Worm (Caenorhabditis elegans) whole organism, midembryonic: ENCODE results near the gene prdm-14.

Experiments
- T22C8.4 ChIP-seq: fragments of 200-800 bp; sonication (Bioruptor generic); IDR thresholded peaks from 2 replicates; pipeline ENCODE4 v1.3.6; 2022; ENCODE audit warnings: missing genetic modification characterization, missing compliant biosample characterization
- cog-1 ChIP-seq: sonication (generic microtip); optimal IDR thresholded peaks from 2 replicates; lab custom pipeline; 2016; ENCODE audit warnings: missing genetic modification characterization, missing compliant biosample characterization
- flt-1 ChIP-seq: fragments of 200-800 bp; sonication (Bioruptor generic); IDR thresholded peaks from 2 replicates; pipeline ENCODE4 v1.3.6; 2022; ENCODE audit warnings: missing genetic modification characterization, missing compliant biosample characterization
- med-1 ChIP-seq: sonication (generic microtip); optimal IDR thresholded peaks from 2 replicates; lab custom pipeline; 2017; ENCODE audit warnings: missing genetic modification characterization, mild to moderate bottlenecking, missing compliant biosample characterization, antibody characterized with exemption, missing genetic modification reagents; ENCODE audit not compliant: insufficient read depth
- tab-1 ChIP-seq: fragments of 200-800 bp; sonication (Bioruptor generic); IDR thresholded peaks from 2 replicates; pipeline ENCODE4 v1.3.6; 2022; ENCODE audit warnings: missing genetic modification characterization, missing compliant biosample characterization
- ztf-23 ChIP-seq: fragments of 200-800 bp; sonication (Bioruptor generic); IDR thresholded peaks from 2 replicates; pipeline ENCODE4 v1.3.6; 2022; ENCODE audit warnings: missing genetic modification reagents, missing genetic modification characterization, missing compliant biosample characterization

DNA sequence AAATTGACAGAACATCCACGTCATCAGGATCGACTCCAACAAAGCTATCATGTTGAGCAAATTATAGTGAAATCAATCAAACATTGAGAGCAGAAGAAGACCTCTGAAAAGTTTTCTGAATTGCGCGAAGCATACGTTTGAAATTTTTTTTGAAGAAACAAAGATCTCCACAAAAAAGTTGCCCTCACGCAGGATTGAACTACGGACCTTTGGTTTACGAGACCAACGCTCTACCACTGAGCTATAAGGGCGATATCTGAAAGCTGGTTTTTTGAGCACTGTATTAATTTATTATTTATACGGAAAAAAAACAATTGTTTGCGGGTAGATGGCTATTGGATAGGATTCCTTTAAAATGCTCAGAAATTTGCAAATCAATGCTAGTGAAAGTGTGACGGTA, 20.5 kb upstream of the prdm-14 start:
- TF ChIP-seq cog-1 (tag; lab: Kevin White, UChicago): no peak
- TF ChIP-seq flt-1 (GFP tag; lab: Robert Waterston, UW): no peak
- no peak for TF ChIP-seq ztf-23
- TF ChIP-seq tab-1: no peak
- no peak for TF ChIP-seq med-1
- no peak for TF ChIP-seq T22C8.4
